Worm (Caenorhabditis elegans): ENCODE results near the gene ivns-1.

DNA sequence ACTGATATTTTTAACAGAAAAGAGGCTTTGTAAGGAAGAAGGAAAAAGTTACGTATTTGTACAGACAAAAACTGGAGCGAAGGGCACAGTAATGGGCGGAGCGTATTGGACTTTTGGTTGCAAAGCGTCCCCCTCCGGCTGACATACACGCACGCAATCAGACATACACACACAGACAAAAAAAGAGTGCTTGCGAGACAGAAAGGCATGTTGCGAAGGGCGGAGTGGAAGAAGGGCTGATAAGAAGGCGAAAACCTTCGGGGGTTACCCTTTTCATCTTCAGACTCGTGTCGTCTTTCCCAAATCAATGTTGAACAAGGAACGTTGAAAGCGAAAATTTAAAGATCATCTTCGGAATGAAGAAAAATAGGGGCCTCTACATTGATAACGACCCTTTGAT lies 3.6 kb downstream of the ivns-1 start:
- no peak for TF ChIP-seq unc-62 (GFP tag; optimal IDR thresholded peaks at IDR 0.05)
- no peak for TF ChIP-seq lsy-2 (tag; optimal IDR thresholded peaks at IDR 0.05)
- TF ChIP-seq ceh-43 (GFP tag; optimal IDR thresholded peaks at IDR 0.05) = no peak
- TF ChIP-seq lin-13 (tag; optimal IDR thresholded peaks at IDR 0.05) = no peak
- no peak for TF ChIP-seq zip-8 (tag; optimal IDR thresholded peaks at IDR 0.05)
- no peak for TF ChIP-seq pha-4 (tag; optimal IDR thresholded peaks at IDR 0.05)
- TF ChIP-seq nhr-76 (tag; optimal IDR thresholded peaks at IDR 0.05) = no peak
- TF ChIP-seq nhr-237 (tag; optimal IDR thresholded peaks at IDR 0.05) = no peak
- TF ChIP-seq nhr-28 (tag; optimal IDR thresholded peaks at IDR 0.05) = no peak
- TF ChIP-seq hlh-1 (tag; optimal IDR thresholded peaks at IDR 0.05) = no peak
- TF ChIP-seq ceh-39 (tag; optimal IDR thresholded peaks at IDR 0.05) = no peak
